Worm (Caenorhabditis elegans) whole organism, L3 larva: ENCODE results near the gene R02F2.5.

ENCODE experiments used
- R02D3.7 ChIP-seq: fragments of 150-350 bp; optimal IDR thresholded peaks from 2 replicates; lab custom pipeline; 2014; ENCODE audit warnings: missing biosample characterization, missing genetic modification characterization
- ama-1 ChIP-seq: fragments of 150-350 bp; optimal IDR thresholded peaks from 2 replicates; lab custom pipeline; 2018
- ceh-16 ChIP-seq: sonication (generic microtip); optimal IDR thresholded peaks from 2 replicates; lab custom pipeline; 2017; ENCODE audit warnings: missing biosample characterization, missing genetic modification characterization
- ceh-28 ChIP-seq: fragments of 150-350 bp; optimal IDR thresholded peaks from 2 replicates; lab custom pipeline; 2014; ENCODE audit warnings: missing biosample characterization, missing genetic modification reagents, missing genetic modification characterization
- ceh-9 ChIP-seq: sonication (generic microtip); optimal IDR thresholded peaks from 2 replicates; lab custom pipeline; 2018; ENCODE audit warnings: missing biosample characterization, missing genetic modification characterization
- fkh-10 ChIP-seq: sonication (generic microtip); optimal IDR thresholded peaks from 2 replicates; lab custom pipeline; 2017; ENCODE audit warnings: missing biosample characterization, missing genetic modification reagents, missing genetic modification characterization
- lin-15B ChIP-seq: fragments of 150-350 bp; optimal IDR thresholded peaks from 2 replicates; lab custom pipeline; 2014; ENCODE audit warnings: missing biosample characterization, missing genetic modification characterization
- nhr-12 ChIP-seq: fragments of 150-350 bp; optimal IDR thresholded peaks from 2 replicates; lab custom pipeline; 2014; ENCODE audit warnings: missing biosample characterization, missing genetic modification characterization
- nhr-237 ChIP-seq: fragments of 150-350 bp; optimal IDR thresholded peaks from 2 replicates; lab custom pipeline; 2014; ENCODE audit warnings: missing biosample characterization, missing genetic modification characterization
- nhr-28 ChIP-seq: fragments of 150-350 bp; optimal IDR thresholded peaks from 2 replicates; lab custom pipeline; 2014; ENCODE audit warnings: missing biosample characterization, missing genetic modification characterization
- nhr-76 ChIP-seq: fragments of 150-350 bp; sonication (generic microtip); optimal IDR thresholded peaks from 5 replicates; lab custom pipeline; 2014; ENCODE audit warnings: missing biosample characterization, missing genetic modification characterization
- pha-4 ChIP-seq: fragments of 150-350 bp; optimal IDR thresholded peaks from 2 replicates; lab custom pipeline; 2014; ENCODE audit warnings: missing biosample characterization, missing genetic modification reagents, missing genetic modification characterization
- skn-1 ChIP-seq: fragments of 150-350 bp; optimal IDR thresholded peaks from 2 replicates; lab custom pipeline; 2014; ENCODE audit warnings: missing biosample characterization, missing genetic modification characterization
- unc-39 ChIP-seq: sonication (generic microtip); optimal IDR thresholded peaks from 4 replicates; lab custom pipeline; 2017; ENCODE audit warnings: missing biosample characterization, missing genetic modification characterization

DNA sequence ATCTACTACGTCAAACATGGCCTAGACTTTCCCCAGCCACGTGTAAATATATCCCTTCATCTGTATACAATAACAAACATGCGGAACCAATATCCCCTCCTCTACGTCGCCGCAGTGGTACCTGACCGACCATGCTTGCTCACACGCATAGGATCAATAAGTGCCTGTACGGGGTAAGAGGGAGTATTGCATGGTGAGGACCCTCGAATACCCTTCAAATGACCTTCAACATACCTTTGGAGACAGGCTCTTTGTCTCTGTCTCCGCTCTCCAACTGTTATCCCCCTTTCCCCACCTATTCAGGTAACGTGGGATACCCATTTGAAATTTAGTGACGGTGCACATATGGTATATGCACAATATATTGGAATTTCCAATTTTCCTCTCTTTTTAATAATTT, 46.9 kb downstream of the R02F2.5 start, which contains the start of gene dex-1:
- no peak for TF ChIP-seq nhr-237 (tag; lab: Kevin White, UChicago)
- no peak for TF ChIP-seq lin-15B (tag; lab: Kevin White, UChicago)
- no peak for TF ChIP-seq nhr-12 (tag; lab: Kevin White, UChicago)
- no peak for TF ChIP-seq ceh-28
- no peak for TF ChIP-seq ceh-16 (tag; lab: Kevin White, UChicago)
- no peak for TF ChIP-seq unc-39 (tag; lab: Kevin White, UChicago)
- no peak for TF ChIP-seq ama-1 (lab: Kevin White, UChicago)
- no peak for TF ChIP-seq nhr-76 (tag; lab: Kevin White, UChicago)
- TF ChIP-seq fkh-10 (GFP tag; lab: Kevin White, UChicago): no peak
- TF ChIP-seq pha-4: no peak
- TF ChIP-seq skn-1: no peak
- no peak for TF ChIP-seq ceh-9 (tag; lab: Kevin White, UChicago)
- no peak for TF ChIP-seq R02D3.7 (tag; lab: Kevin White, UChicago)
- TF ChIP-seq nhr-28 (tag; lab: Kevin White, UChicago): no peak
